Fruit fly (Drosophila melanogaster) whole organism, pupa: Measurements from ENCODE around the gene CG14971.

Experiments
- CG10348 ChIP-seq: fragments of 200-800 bp; sonication (Bioruptor generic); IDR thresholded peaks from 2 replicates; pipeline ENCODE4 v1.3.6; 2022; ENCODE audit warnings: missing biosample characterization, missing genetic modification characterization
- CG12605 ChIP-seq: fragments of 200-800 bp; sonication (Bioruptor generic); IDR thresholded peaks from 2 replicates; pipeline ENCODE4 v1.3.6; 2022; ENCODE audit warnings: missing biosample characterization, missing genetic modification characterization
- CG13204 ChIP-seq: fragments of 200-800 bp; sonication (Bioruptor generic); optimal IDR thresholded peaks from 2 replicates; lab custom pipeline; 2018; ENCODE audit warnings: missing biosample characterization, mild to moderate bottlenecking, missing genetic modification characterization, moderate library complexity
- CG14655 ChIP-seq: fragments of 200-800 bp; sonication (Bioruptor generic); optimal IDR thresholded peaks from 3 replicates; lab custom pipeline; 2017; ENCODE audit warnings: mild to moderate bottlenecking, missing biosample characterization, missing genetic modification reagents, missing genetic modification characterization
- CG15710 ChIP-seq: fragments of 200-800 bp; sonication (Bioruptor generic); optimal IDR thresholded peaks from 2 replicates; lab custom pipeline; 2018; ENCODE audit warnings: missing biosample characterization, mild to moderate bottlenecking, missing genetic modification characterization, moderate library complexity
- CG17806 ChIP-seq: fragments of 200-800 bp; sonication (Bioruptor generic); optimal IDR thresholded peaks from 2 replicates; lab custom pipeline; 2018; ENCODE audit warnings: missing biosample characterization, mild to moderate bottlenecking, missing genetic modification characterization, moderate library complexity
- CG32121 ChIP-seq: fragments of 200-800 bp; sonication (Bioruptor generic); IDR thresholded peaks from 2 replicates; pipeline ENCODE4 v1.3.6; 2022; ENCODE audit warnings: missing biosample characterization, missing genetic modification characterization
- CG34367 ChIP-seq: fragments of 200-800 bp; sonication (Bioruptor generic); optimal IDR thresholded peaks from 2 replicates; lab custom pipeline; 2018; ENCODE audit warnings: missing biosample characterization, mild to moderate bottlenecking, missing genetic modification characterization
- CG4496 ChIP-seq: fragments of 200-800 bp; sonication (Bioruptor generic); IDR thresholded peaks from 3 replicates; pipeline ENCODE4 v1.3.6; 2022; ENCODE audit warnings: missing biosample characterization, missing genetic modification characterization
- CG8159 ChIP-seq: fragments of 200-800 bp; sonication (Bioruptor generic); optimal IDR thresholded peaks from 3 replicates; lab custom pipeline; 2018; ENCODE audit warnings: missing biosample characterization, mild to moderate bottlenecking, missing genetic modification characterization, moderate library complexity
- CG8301 ChIP-seq: fragments of 200-800 bp; sonication (Bioruptor generic); optimal IDR thresholded peaks from 2 replicates; lab custom pipeline; 2018; ENCODE audit warnings: missing biosample characterization, mild to moderate bottlenecking, missing genetic modification characterization
- CG9948 ChIP-seq: fragments of 200-800 bp; sonication (Bioruptor generic); optimal IDR thresholded peaks from 2 replicates; lab custom pipeline; 2018; ENCODE audit warnings: missing biosample characterization, mild to moderate bottlenecking, missing genetic modification characterization, moderate library complexity
- D1 ChIP-seq: fragments of 200-800 bp; sonication (Bioruptor generic); optimal IDR thresholded peaks from 2 replicates; lab custom pipeline; 2018; ENCODE audit warnings: missing biosample characterization, mild to moderate bottlenecking, missing genetic modification characterization, moderate library complexity
- EcR ChIP-seq: fragments of 200-800 bp; sonication (Bioruptor generic); optimal IDR thresholded peaks from 3 replicates; lab custom pipeline; 2019; ENCODE audit warnings: missing biosample characterization, missing genetic modification characterization, mild to moderate bottlenecking, moderate library complexity, missing genetic modification reagents
- Ets98B ChIP-seq: fragments of 200-800 bp; sonication (Bioruptor generic); IDR thresholded peaks from 2 replicates; pipeline ENCODE4 v1.3.6; 2022; ENCODE audit warnings: missing biosample characterization, missing genetic modification characterization
- Pif1A ChIP-seq: fragments of 200-800 bp; sonication (Bioruptor generic); optimal IDR thresholded peaks from 3 replicates; lab custom pipeline; 2016; ENCODE audit warnings: missing biosample characterization, missing genetic modification characterization
- Pif1B ChIP-seq: fragments of 200-800 bp; sonication (Bioruptor generic); optimal IDR thresholded peaks from 3 replicates; lab custom pipeline; 2016; ENCODE audit warnings: missing biosample characterization, missing genetic modification characterization
- Snoo ChIP-seq: fragments of 200-800 bp; sonication (Bioruptor generic); optimal IDR thresholded peaks from 3 replicates; lab custom pipeline; 2017; ENCODE audit warnings: missing biosample characterization, mild to moderate bottlenecking, missing genetic modification characterization, inconsistent platforms
- fd96Ca ChIP-seq: fragments of 200-800 bp; sonication (Bioruptor generic); IDR thresholded peaks from 3 replicates; pipeline ENCODE4 v1.3.6; 2022; ENCODE audit warnings: missing biosample characterization, missing genetic modification characterization
- gl ChIP-seq: fragments of 200-800 bp; sonication (Bioruptor generic); optimal IDR thresholded peaks from 2 replicates; lab custom pipeline; 2018; ENCODE audit warnings: missing biosample characterization, mild to moderate bottlenecking, missing genetic modification characterization
- rn ChIP-seq: fragments of 200-800 bp; sonication (Bioruptor generic); IDR thresholded peaks from 2 replicates; pipeline ENCODE4 v1.3.6; 2022; ENCODE audit warnings: missing biosample characterization, missing genetic modification characterization

The CG14971 gene

DNA sequence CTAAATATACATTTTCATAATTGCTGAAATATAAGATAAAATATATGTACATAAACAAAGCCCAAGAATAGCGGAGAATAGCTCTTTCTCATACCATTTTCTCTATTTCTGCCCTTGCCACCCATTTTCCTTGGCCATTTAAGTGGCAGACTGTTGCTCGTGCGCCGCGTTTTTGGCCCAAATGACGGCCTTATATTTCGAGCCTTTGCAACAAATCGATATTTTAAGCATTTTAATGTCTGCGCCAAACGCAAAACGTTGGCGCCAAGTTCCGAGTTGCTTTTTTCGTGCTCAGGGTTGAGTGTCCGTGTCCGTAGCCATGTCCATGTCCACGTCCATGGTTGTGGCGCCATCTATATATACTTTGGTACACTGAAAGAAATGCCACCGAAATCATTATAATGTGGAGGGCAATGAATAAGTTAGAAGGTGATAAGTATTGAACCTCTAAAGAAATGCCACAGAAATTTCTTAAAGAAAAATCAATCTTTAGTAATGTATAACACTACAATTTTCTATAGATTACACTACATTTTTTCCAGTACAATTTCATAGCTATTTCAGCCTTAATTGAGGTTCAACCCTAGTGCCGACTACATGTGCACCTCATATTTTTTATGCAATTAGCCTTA, 21.1 kb upstream of the CG14971 start:
- no peak for TF ChIP-seq gl (tag; lab: Kevin White, UChicago)
- no peak for TF ChIP-seq CG4496 (GFP tag; lab: Robert Waterston, UW)
- TF ChIP-seq CG14655 (GFP tag; lab: Kevin White, UChicago), result no peak
- no peak for TF ChIP-seq CG12605 (GFP tag; lab: Robert Waterston, UW)
- TF ChIP-seq D1 (tag; lab: Kevin White, UChicago), result no peak
- TF ChIP-seq Pif1A, result no peak
- no peak for TF ChIP-seq CG34367 (tag; lab: Kevin White, UChicago)
- no peak for TF ChIP-seq Snoo (tag; lab: Kevin White, UChicago)
- TF ChIP-seq Ets98B (GFP tag; lab: Robert Waterston, UW), result no peak
- TF ChIP-seq fd96Ca (GFP tag; lab: Robert Waterston, UW), result no peak
- no peak for TF ChIP-seq rn (GFP tag; lab: Robert Waterston, UW)
- no peak for TF ChIP-seq CG8301 (tag; lab: Kevin White, UChicago)
- no peak for TF ChIP-seq CG32121
- no peak for TF ChIP-seq CG10348 (GFP tag; lab: Robert Waterston, UW)
- TF ChIP-seq CG8159 (tag; lab: Kevin White, UChicago), result no peak
- no peak for TF ChIP-seq CG15710
- TF ChIP-seq CG17806 (tag; lab: Kevin White, UChicago), result no peak
- no peak for TF ChIP-seq EcR (GFP tag; lab: Kevin White, UChicago)
- no peak for TF ChIP-seq CG9948 (tag; lab: Kevin White, UChicago)
- TF ChIP-seq Pif1B (GFP tag; lab: Kevin White, UChicago), result no peak

dm6 chr3L:3485088-3485710, 14.1 kb upstream of the CG14971 start:
- no peak for TF ChIP-seq D1 (tag; lab: Kevin White, UChicago)
- no peak for TF ChIP-seq gl (tag; lab: Kevin White, UChicago)
- TF ChIP-seq CG32121, result no peak
- TF ChIP-seq CG8159 (tag; lab: Kevin White, UChicago), result peak; percentile 47
- TF ChIP-seq Snoo (tag; lab: Kevin White, UChicago), result peak; percentile 13
- TF ChIP-seq CG34367 (tag; lab: Kevin White, UChicago), result no peak
- no peak for TF ChIP-seq rn (GFP tag; lab: Robert Waterston, UW)
- no peak for TF ChIP-seq CG8301 (tag; lab: Kevin White, UChicago)
- TF ChIP-seq fd96Ca (GFP tag; lab: Robert Waterston, UW), result peak; percentile 45; the same call in 1 of the 3 replicates
- no peak for TF ChIP-seq CG10348 (GFP tag; lab: Robert Waterston, UW)
- peak; percentile 21 for TF ChIP-seq CG14655 (GFP tag; lab: Kevin White, UChicago)
- no peak for TF ChIP-seq CG13204
- TF ChIP-seq CG4496 (GFP tag; lab: Robert Waterston, UW), result 0 out of 3 replicates have a peak, but pooled peaks have one; percentile 11
- no peak for TF ChIP-seq CG9948 (tag; lab: Kevin White, UChicago)
- TF ChIP-seq Ets98B (GFP tag; lab: Robert Waterston, UW), result 0 out of 2 replicates have a peak, but pooled peaks have one; percentile 5
- peak; percentile 39 for TF ChIP-seq CG15710
- TF ChIP-seq EcR (GFP tag; lab: Kevin White, UChicago), result no peak
- no peak for TF ChIP-seq Pif1A
- no peak for TF ChIP-seq CG17806 (tag; lab: Kevin White, UChicago)
- no peak for TF ChIP-seq Pif1B (GFP tag; lab: Kevin White, UChicago)
- TF ChIP-seq CG12605 (GFP tag; lab: Robert Waterston, UW), result 0 out of 2 replicates have a peak, but pooled peaks have one; percentile 21

dm6 chr3L:3484553-3484952, 13.4 kb upstream of the CG14971 start, which contains the start of gene CG43074:
TSS of gene CG43074 (minus strand) at chr3L:3484653.
- no peak for TF ChIP-seq CG17806 (tag; lab: Kevin White, UChicago)
- no peak for TF ChIP-seq EcR (GFP tag; lab: Kevin White, UChicago)
- TF ChIP-seq Pif1A, result no peak

DNA sequence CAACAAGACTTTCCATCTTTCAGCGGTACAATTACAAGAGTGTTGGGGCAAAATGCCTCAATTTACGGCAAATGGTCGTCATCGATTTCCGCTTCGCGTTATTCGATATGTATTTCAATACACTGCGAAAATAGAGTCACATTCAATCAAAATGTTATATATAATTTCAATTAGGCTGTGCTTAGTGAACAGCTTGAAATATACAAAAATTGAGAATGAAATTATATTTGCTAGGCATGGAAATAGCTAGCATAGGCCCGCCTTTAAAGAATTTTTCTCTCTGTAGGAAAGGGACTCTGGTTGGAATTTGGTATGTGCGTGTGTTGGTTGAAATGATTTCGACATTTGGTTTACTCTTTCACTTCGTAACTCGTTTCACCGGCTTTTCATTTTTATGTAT, 8.4 kb upstream of the CG14971 start:
- TF ChIP-seq CG8301 (tag; lab: Kevin White, UChicago) (no peak), Pif1A (no peak), fd96Ca (GFP tag; lab: Robert Waterston, UW) (no peak), rn (GFP tag; lab: Robert Waterston, UW) (no peak), CG13204 (no peak), CG32121 (no peak), gl (tag; lab: Kevin White, UChicago) (no peak), CG8159 (tag; lab: Kevin White, UChicago) (peak; percentile 10), CG14655 (GFP tag; lab: Kevin White, UChicago) (peak; percentile 11), CG9948 (tag; lab: Kevin White, UChicago) (no peak), CG4496 (GFP tag; lab: Robert Waterston, UW) (no peak)

- TF ChIP-seq CG34367 (tag; lab: Kevin White, UChicago) (peak; percentile 50), gl (tag; lab: Kevin White, UChicago) (peak; percentile 22), CG8159 (tag; lab: Kevin White, UChicago) (peak; percentile 85), CG13204 (no peak), CG15710 (peak; percentile 63), CG17806 (tag; lab: Kevin White, UChicago) (peak; percentile 56), D1 (tag; lab: Kevin White, UChicago) (no peak), EcR (GFP tag; lab: Kevin White, UChicago) (no peak), Pif1A (peak; percentile 33), rn (GFP tag; lab: Robert Waterston, UW) (no peak), CG32121 (no peak), CG12605 (GFP tag; lab: Robert Waterston, UW) (peak; percentile 50; the same call in 1 of the 2 replicates), fd96Ca (GFP tag; lab: Robert Waterston, UW) (no peak; the same call in 2 of the 3 replicates), CG10348 (GFP tag; lab: Robert Waterston, UW) (no peak), CG8301 (tag; lab: Kevin White, UChicago) (no peak), CG9948 (tag; lab: Kevin White, UChicago) (peak; percentile 21), CG4496 (GFP tag; lab: Robert Waterston, UW) (peak; percentile 80), Snoo (tag; lab: Kevin White, UChicago) (peak; percentile 29), Pif1B (GFP tag; lab: Kevin White, UChicago) (peak; percentile 21), CG14655 (GFP tag; lab: Kevin White, UChicago) (no peak), Ets98B (GFP tag; lab: Robert Waterston, UW) (peak; percentile 52)
Measured at dm6 chr3L:3472786-3473185, 1.7 kb upstream of the CG14971 start.
